Worm (Caenorhabditis elegans) whole organism, L1 larva: Measurements from ENCODE around the gene eyg-1.
A peak's percentile ranks its signal among the peaks of the same experiment; 100 is the strongest.

Source experiments
- C16A3.4 ChIP-seq: fragments of 150-350 bp; optimal IDR thresholded peaks from 2 replicates; lab custom pipeline; 2014; ENCODE audit warnings: missing biosample characterization, missing genetic modification characterization
- C34B4.2 ChIP-seq: sonication (generic microtip); optimal IDR thresholded peaks from 2 replicates; lab custom pipeline; 2017; ENCODE audit warnings: mild to moderate bottlenecking, missing genetic modification characterization, missing compliant biosample characterization
- Y116A8C.19 ChIP-seq: sonication (generic microtip); optimal IDR thresholded peaks from 2 replicates; lab custom pipeline; 2016; ENCODE audit warnings: missing compliant biosample characterization, missing genetic modification characterization, borderline replicate concordance
- aly-2 ChIP-seq: fragments of 150-350 bp; optimal IDR thresholded peaks from 2 replicates; lab custom pipeline; 2014; ENCODE audit warnings: missing biosample characterization, missing genetic modification characterization
- ama-1 ChIP-seq: fragments of 150-350 bp; optimal IDR thresholded peaks from 2 replicates; lab custom pipeline; 2014
- ceh-63 ChIP-seq: fragments of 200-800 bp; sonication (Bioruptor generic); optimal IDR thresholded peaks from 2 replicates; lab custom pipeline; 2018; ENCODE audit warnings: mild to moderate bottlenecking, missing genetic modification characterization, missing compliant biosample characterization
- ceh-88 ChIP-seq: fragments of 200-800 bp; sonication (Bioruptor generic); IDR thresholded peaks from 2 replicates; pipeline ENCODE4 v1.3.6; 2022; ENCODE audit warnings: missing genetic modification characterization, missing compliant biosample characterization
- dpl-1 ChIP-seq, 3 experiments: fragments of 150-350 bp in 2 of 3; sonication (generic microtip) in 1 of 3; optimal IDR thresholded peaks; 2 replicates each; lab custom pipeline; 2014 to 2017; ENCODE audit warnings: missing biosample characterization in 3 of 3, missing genetic modification characterization in 3 of 3, missing genetic modification reagents in 3 of 3
- dsc-1 ChIP-seq: sonication (generic microtip); optimal IDR thresholded peaks from 2 replicates; lab custom pipeline; 2016; ENCODE audit warnings: mild to moderate bottlenecking, missing genetic modification characterization, missing compliant biosample characterization
- efl-1 ChIP-seq, 4 experiments: fragments of 150-350 bp; optimal IDR thresholded peaks in 3 of 4; peaks in 1 of 4; 1 replicate in 1 of 4; 2 replicates in 3 of 4; lab custom pipeline; 2014; ENCODE audit warnings: missing biosample characterization in 2 of 4, missing genetic modification characterization in 2 of 4, missing genetic modification reagents in 2 of 4
- efl-3 ChIP-seq: fragments of 200-800 bp; sonication (Bioruptor generic); optimal IDR thresholded peaks from 2 replicates; lab custom pipeline; 2018; ENCODE audit warnings: mild to moderate bottlenecking, missing genetic modification characterization, missing compliant biosample characterization
- egl-27 ChIP-seq, 2 experiments: fragments of 150-350 bp in 1 of 2; sonication (generic microtip); optimal IDR thresholded peaks; 3 replicates each; lab custom pipeline; 2017 to 2018; ENCODE audit warnings: missing biosample characterization in 2 of 2, missing genetic modification characterization in 2 of 2, missing genetic modification reagents in 2 of 2
- elt-2 ChIP-seq: sonication (generic microtip); optimal IDR thresholded peaks from 2 replicates; lab custom pipeline; 2016; ENCODE audit warnings: missing genetic modification characterization, mild to moderate bottlenecking, inconsistent platforms, missing compliant biosample characterization, missing genetic modification reagents
- elt-3 ChIP-seq, 6 experiments: fragments of 150-350 bp in 1 of 6; sonication (generic microtip); optimal IDR thresholded peaks; 2 replicates each; lab custom pipeline; 2017 to 2018; ENCODE audit warnings: missing biosample characterization in 6 of 6, missing genetic modification characterization in 6 of 6, inconsistent platforms in 1 of 6
- fkh-10 ChIP-seq: sonication (generic microtip); optimal IDR thresholded peaks from 2 replicates; lab custom pipeline; 2017; ENCODE audit warnings: missing biosample characterization, missing genetic modification reagents, missing genetic modification characterization
- fkh-4 ChIP-seq: sonication (generic microtip); optimal IDR thresholded peaks from 2 replicates; lab custom pipeline; 2016; ENCODE audit warnings: missing compliant biosample characterization, missing genetic modification characterization, borderline replicate concordance
- fkh-8 ChIP-seq: sonication (generic microtip); optimal IDR thresholded peaks from 2 replicates; lab custom pipeline; 2016; ENCODE audit warnings: mild to moderate bottlenecking, missing genetic modification characterization, missing compliant biosample characterization
- fos-1 ChIP-seq: fragments of 150-350 bp; optimal IDR thresholded peaks from 2 replicates; lab custom pipeline; 2014; ENCODE audit warnings: missing biosample characterization, missing genetic modification characterization
- hlh-4 ChIP-seq: sonication (generic microtip); optimal IDR thresholded peaks from 2 replicates; lab custom pipeline; 2016; ENCODE audit warnings: mild to moderate bottlenecking, missing genetic modification characterization, missing compliant biosample characterization
- hpl-2 ChIP-seq: fragments of 150-350 bp; optimal IDR thresholded peaks from 2 replicates; lab custom pipeline; 2014; ENCODE audit warnings: missing biosample characterization, missing genetic modification reagents, missing genetic modification characterization
- isw-1 ChIP-seq: fragments of 200-800 bp; sonication (Bioruptor generic); IDR thresholded peaks from 2 replicates; pipeline ENCODE4 v1.3.6; 2022; ENCODE audit warnings: missing genetic modification characterization, missing compliant biosample characterization
- jun-1 ChIP-seq: fragments of 150-350 bp; optimal IDR thresholded peaks from 2 replicates; lab custom pipeline; 2014; ENCODE audit warnings: missing biosample characterization, missing genetic modification reagents, missing genetic modification characterization
- lin-14 ChIP-seq: fragments of 200-800 bp; sonication (Bioruptor generic); optimal IDR thresholded peaks from 2 replicates; lab custom pipeline; 2018; ENCODE audit warnings: mild to moderate bottlenecking, missing genetic modification characterization, moderate library complexity, missing compliant biosample characterization
- lin-15B ChIP-seq: fragments of 150-350 bp; sonication (generic microtip); optimal IDR thresholded peaks from 3 replicates; lab custom pipeline; 2014; ENCODE audit warnings: missing biosample characterization, missing genetic modification characterization
- lin-35 ChIP-seq, 2 experiments: fragments of 150-350 bp; optimal IDR thresholded peaks; 2 replicates each; lab custom pipeline; 2014; ENCODE audit warnings: missing biosample characterization in 2 of 2, missing genetic modification characterization in 2 of 2, missing genetic modification reagents in 2 of 2
- lir-3 ChIP-seq: sonication (generic microtip); optimal IDR thresholded peaks from 2 replicates; lab custom pipeline; 2016; ENCODE audit warnings: mild to moderate bottlenecking, missing genetic modification characterization, moderate library complexity, missing compliant biosample characterization; ENCODE audit not compliant: poor library complexity
- lsy-2 ChIP-seq, 2 experiments: fragments of 150-350 bp; optimal IDR thresholded peaks; 2 replicates each; lab custom pipeline; 2014; ENCODE audit warnings: missing biosample characterization in 2 of 2, missing genetic modification characterization in 2 of 2
- nhr-11 ChIP-seq: fragments of 150-350 bp; optimal IDR thresholded peaks from 2 replicates; lab custom pipeline; 2014; ENCODE audit warnings: missing biosample characterization, missing genetic modification characterization
- nhr-12 ChIP-seq: sonication (generic microtip); optimal IDR thresholded peaks from 2 replicates; lab custom pipeline; 2017; ENCODE audit warnings: missing biosample characterization, missing genetic modification characterization
- nhr-20 ChIP-seq: sonication (generic microtip); optimal IDR thresholded peaks from 2 replicates; lab custom pipeline; 2016; ENCODE audit warnings: mild to moderate bottlenecking, missing genetic modification characterization, missing compliant biosample characterization
- nhr-237 ChIP-seq: fragments of 150-350 bp; optimal IDR thresholded peaks from 2 replicates; lab custom pipeline; 2014; ENCODE audit warnings: missing biosample characterization, missing genetic modification characterization
- nhr-28 ChIP-seq: fragments of 150-350 bp; optimal IDR thresholded peaks from 2 replicates; lab custom pipeline; 2014; ENCODE audit warnings: missing biosample characterization, missing genetic modification characterization
- nhr-47 ChIP-seq: sonication (generic microtip); optimal IDR thresholded peaks from 2 replicates; lab custom pipeline; 2016; ENCODE audit warnings: mild to moderate bottlenecking, missing genetic modification characterization, moderate library complexity, missing compliant biosample characterization
- nhr-71 ChIP-seq: sonication (generic microtip); optimal IDR thresholded peaks from 2 replicates; lab custom pipeline; 2016; ENCODE audit warnings: mild to moderate bottlenecking, missing genetic modification characterization, moderate library complexity, missing compliant biosample characterization
- nhr-77 ChIP-seq: fragments of 150-350 bp; optimal IDR thresholded peaks from 2 replicates; lab custom pipeline; 2014; ENCODE audit warnings: missing biosample characterization, missing genetic modification characterization
- nhr-84 ChIP-seq: sonication (generic microtip); optimal IDR thresholded peaks from 2 replicates; lab custom pipeline; 2017; ENCODE audit warnings: missing biosample characterization, missing genetic modification characterization
- nhr-90 ChIP-seq: sonication (generic microtip); optimal IDR thresholded peaks from 2 replicates; lab custom pipeline; 2016; ENCODE audit warnings: mild to moderate bottlenecking, missing genetic modification characterization, missing compliant biosample characterization; ENCODE audit not compliant: poor library complexity
- rnt-1 ChIP-seq: sonication (generic microtip); optimal IDR thresholded peaks from 2 replicates; lab custom pipeline; 2016; ENCODE audit warnings: mild to moderate bottlenecking, missing genetic modification characterization, moderate library complexity, missing compliant biosample characterization
- snpc-4 ChIP-seq: fragments of 150-350 bp; optimal IDR thresholded peaks from 2 replicates; lab custom pipeline; 2014; ENCODE audit warnings: missing biosample characterization, missing genetic modification characterization
- sox-4 ChIP-seq: sonication (generic microtip); optimal IDR thresholded peaks from 2 replicates; lab custom pipeline; 2016; ENCODE audit warnings: missing genetic modification characterization, missing compliant biosample characterization
- sptf-1 ChIP-seq: fragments of 150-350 bp; optimal IDR thresholded peaks from 2 replicates; lab custom pipeline; 2014; ENCODE audit warnings: missing biosample characterization, missing genetic modification characterization
- sup-37 ChIP-seq: fragments of 200-800 bp; sonication (Bioruptor generic); optimal IDR thresholded peaks from 2 replicates; lab custom pipeline; 2018; ENCODE audit warnings: mild to moderate bottlenecking, missing genetic modification characterization, missing compliant biosample characterization
- swsn-7 ChIP-seq: sonication (generic microtip); optimal IDR thresholded peaks from 2 replicates; lab custom pipeline; 2016; ENCODE audit warnings: missing genetic modification characterization, missing compliant biosample characterization
- tbx-2 ChIP-seq: sonication (generic microtip); optimal IDR thresholded peaks from 2 replicates; lab custom pipeline; 2016; ENCODE audit warnings: missing genetic modification characterization, missing compliant biosample characterization
- unc-130 ChIP-seq: fragments of 150-350 bp; optimal IDR thresholded peaks from 2 replicates; lab custom pipeline; 2017; ENCODE audit warnings: missing biosample characterization, missing genetic modification characterization, inconsistent platforms
- unc-62 ChIP-seq: fragments of 150-350 bp; optimal IDR thresholded peaks from 2 replicates; lab custom pipeline; 2014; ENCODE audit warnings: missing biosample characterization, missing genetic modification reagents, missing genetic modification characterization
- zag-1 ChIP-seq: fragments of 150-350 bp; optimal IDR thresholded peaks from 2 replicates; lab custom pipeline; 2014; ENCODE audit warnings: missing biosample characterization, missing genetic modification characterization
- zip-4 ChIP-seq: fragments of 200-800 bp; sonication (Bioruptor generic); optimal IDR thresholded peaks from 2 replicates; lab custom pipeline; 2018; ENCODE audit warnings: mild to moderate bottlenecking, missing genetic modification characterization, moderate library complexity, missing compliant biosample characterization
- ztf-4 ChIP-seq: fragments of 150-350 bp; optimal IDR thresholded peaks from 2 replicates; lab custom pipeline; 2014; ENCODE audit warnings: missing biosample characterization, missing genetic modification characterization

Gene eyg-1

ce11 chrII:9791185-9791584, 36.6 kb downstream of the eyg-1 start (continued):
- TF ChIP-seq nhr-237 (tag; lab: Kevin White, UChicago) (no peak), lin-14 (peak; percentile 31), tbx-2 (tag; lab: Kevin White, UChicago) (no peak), unc-130 (tag; lab: Kevin White, UChicago) (no peak), ama-1 (no peak), nhr-47 (tag; lab: Kevin White, UChicago) (no peak), fkh-8 (tag; lab: Kevin White, UChicago) (no peak), sup-37 (no peak), jun-1 (peak; percentile 32)
- TF ChIP-seq, all 84 proteins: peak for 9

ce11 chrII:9787395-9788152, 40.2 kb downstream of the eyg-1 start, which contains the start of gene cyp-13A2:
cyp-13A2 (minus strand) TSS chrII:9787629.
- TF ChIP-seq unc-62 (GFP tag; lab: Kevin White, UChicago) (no peak), zip-4 (GFP tag; lab: Kevin White, UChicago) (no peak), egl-27 (tag; optimal IDR thresholded peaks at IDR 0.05; lab: Kevin White, UChicago) (peak; percentile 27 to 59), ztf-4 (tag; lab: Kevin White, UChicago) (no peak), snpc-4 (tag; lab: Kevin White, UChicago) (peak; percentile 98), dpl-1 (GFP tag; optimal IDR thresholded peaks at IDR 0.05; lab: Kevin White, UChicago) (peak in 2 of 3 experiments; percentile 16 to 32), hlh-4 (tag; lab: Kevin White, UChicago) (no peak), sup-37 (no peak), lsy-2 (tag; optimal IDR thresholded peaks at IDR 0.05; lab: Kevin White, UChicago) (peak; percentile 47 to 62), sox-4 (no peak), nhr-90 (tag; lab: Kevin White, UChicago) (peak; percentile 66), nhr-47 (tag; lab: Kevin White, UChicago) (peak; percentile 33), elt-3 (tag; optimal IDR thresholded peaks at IDR 0.05; lab: Kevin White, UChicago) (peak in 2 of 6 experiments; percentile 32 to 72), dsc-1 (tag; lab: Kevin White, UChicago) (no peak), swsn-7 (tag; lab: Kevin White, UChicago) (no peak), nhr-11 (peak; percentile 33), isw-1 (GFP tag; lab: Robert Waterston, UW) (no peak), rnt-1 (peak; percentile 75), nhr-28 (tag; lab: Kevin White, UChicago) (no peak), ama-1 (no peak), elt-2 (peak; percentile 72), nhr-84 (tag; lab: Kevin White, UChicago) (no peak), fkh-10 (GFP tag; lab: Kevin White, UChicago) (no peak), nhr-77 (tag; lab: Kevin White, UChicago) (peak; percentile 57), C16A3.4 (tag; lab: Kevin White, UChicago) (peak; percentile 8), aly-2 (tag; lab: Kevin White, UChicago) (no peak), fkh-4 (tag; lab: Kevin White, UChicago) (no peak), nhr-20 (peak; percentile 88), lir-3 (tag; lab: Kevin White, UChicago) (no peak), lin-35 (GFP tag; optimal IDR thresholded peaks at IDR 0.05; lab: Kevin White, UChicago) (peak; percentile 10 to 29), hpl-2 (GFP tag; lab: Kevin White, UChicago) (no peak), efl-3 (GFP tag; lab: Kevin White, UChicago) (no peak), jun-1 (no peak), zag-1 (tag; lab: Kevin White, UChicago) (no peak), Y116A8C.19 (tag; lab: Kevin White, UChicago) (no peak), efl-1 (optimal IDR thresholded peaks at IDR 0.05; lab: Kevin White, UChicago) (peak; percentile 32 to 52), efl-1 (GFP tag; optimal IDR thresholded peaks at IDR 0.05 in 1 of 2; lab: Kevin White, UChicago) (peak in 1 of 2 experiments; percentile 90), ceh-88 (GFP tag; lab: Robert Waterston, UW) (no peak), sptf-1 (no peak), nhr-12 (tag; lab: Kevin White, UChicago) (no peak), fos-1 (tag; lab: Kevin White, UChicago) (peak; percentile 36), nhr-237 (tag; lab: Kevin White, UChicago) (no peak), nhr-71 (tag; lab: Kevin White, UChicago) (peak; percentile 82), lin-15B (no peak), ceh-63 (GFP tag; lab: Kevin White, UChicago) (no peak), C34B4.2 (tag; lab: Kevin White, UChicago) (no peak)
